Worm (Caenorhabditis elegans) whole organism, L1 larva: ENCODE results near the gene clec-186.
A peak's percentile ranks its signal among the peaks of the same experiment; 100 is the strongest.

Source experiments
- F16B12.6 ChIP-seq: fragments of 150-350 bp; optimal IDR thresholded peaks from 2 replicates; lab custom pipeline; 2014; ENCODE audit warnings: missing biosample characterization, missing genetic modification characterization
- ama-1 ChIP-seq: fragments of 150-350 bp; optimal IDR thresholded peaks from 2 replicates; lab custom pipeline; 2014
- ceh-82 ChIP-seq, 3 experiments: fragments of 150-350 bp in 1 of 3; sonication (generic microtip) in 2 of 3; optimal IDR thresholded peaks; 2 replicates each; lab custom pipeline; 2014 to 2017; ENCODE audit warnings: missing biosample characterization in 3 of 3, missing genetic modification characterization in 3 of 3
- dpl-1 ChIP-seq, 3 experiments: fragments of 150-350 bp in 2 of 3; sonication (generic microtip) in 1 of 3; optimal IDR thresholded peaks; 2 replicates each; lab custom pipeline; 2014 to 2017; ENCODE audit warnings: missing biosample characterization in 3 of 3, missing genetic modification characterization in 3 of 3, missing genetic modification reagents in 3 of 3
- efl-1 ChIP-seq, 4 experiments: fragments of 150-350 bp; optimal IDR thresholded peaks in 3 of 4; peaks in 1 of 4; 1 replicate in 1 of 4; 2 replicates in 3 of 4; lab custom pipeline; 2014; ENCODE audit warnings: missing biosample characterization in 2 of 4, missing genetic modification characterization in 2 of 4, missing genetic modification reagents in 2 of 4
- egl-27 ChIP-seq, 2 experiments: fragments of 150-350 bp in 1 of 2; sonication (generic microtip); optimal IDR thresholded peaks; 3 replicates each; lab custom pipeline; 2017 to 2018; ENCODE audit warnings: missing biosample characterization in 2 of 2, missing genetic modification characterization in 2 of 2, missing genetic modification reagents in 2 of 2
- elt-3 ChIP-seq, 6 experiments: fragments of 150-350 bp in 1 of 6; sonication (generic microtip); optimal IDR thresholded peaks; 2 replicates each; lab custom pipeline; 2017 to 2018; ENCODE audit warnings: missing biosample characterization in 6 of 6, missing genetic modification characterization in 6 of 6, inconsistent platforms in 1 of 6
- fkh-10 ChIP-seq: sonication (generic microtip); optimal IDR thresholded peaks from 2 replicates; lab custom pipeline; 2017; ENCODE audit warnings: missing biosample characterization, missing genetic modification reagents, missing genetic modification characterization
- lir-3 ChIP-seq: sonication (generic microtip); optimal IDR thresholded peaks from 2 replicates; lab custom pipeline; 2016; ENCODE audit warnings: mild to moderate bottlenecking, missing genetic modification characterization, moderate library complexity, missing compliant biosample characterization; ENCODE audit not compliant: poor library complexity
- nhr-237 ChIP-seq: fragments of 150-350 bp; optimal IDR thresholded peaks from 2 replicates; lab custom pipeline; 2014; ENCODE audit warnings: missing biosample characterization, missing genetic modification characterization
- nhr-77 ChIP-seq: fragments of 150-350 bp; optimal IDR thresholded peaks from 2 replicates; lab custom pipeline; 2014; ENCODE audit warnings: missing biosample characterization, missing genetic modification characterization
- nhr-90 ChIP-seq: sonication (generic microtip); optimal IDR thresholded peaks from 2 replicates; lab custom pipeline; 2016; ENCODE audit warnings: mild to moderate bottlenecking, missing genetic modification characterization, missing compliant biosample characterization; ENCODE audit not compliant: poor library complexity
- unc-62 ChIP-seq: fragments of 150-350 bp; optimal IDR thresholded peaks from 2 replicates; lab custom pipeline; 2014; ENCODE audit warnings: missing biosample characterization, missing genetic modification reagents, missing genetic modification characterization

- no peak for TF ChIP-seq fkh-10 (GFP tag; lab: Kevin White, UChicago)
- TF ChIP-seq dpl-1 (GFP tag; optimal IDR thresholded peaks at IDR 0.05; lab: Kevin White, UChicago): peak; percentile 48 to 71 (median 58)
- no peak for TF ChIP-seq nhr-77
- no peak for TF ChIP-seq ceh-82 (tag; optimal IDR thresholded peaks at IDR 0.05; lab: Kevin White, UChicago)
- TF ChIP-seq unc-62: no peak
- peak; percentile 73 to 84 for TF ChIP-seq efl-1 (optimal IDR thresholded peaks at IDR 0.05; lab: Kevin White, UChicago)
- TF ChIP-seq efl-1 (GFP tag; optimal IDR thresholded peaks at IDR 0.05 in 1 of 2; lab: Kevin White, UChicago): peak; percentile 74 to 97
- no peak for TF ChIP-seq egl-27 (tag; optimal IDR thresholded peaks at IDR 0.05; lab: Kevin White, UChicago)
- no peak for TF ChIP-seq nhr-90 (tag; lab: Kevin White, UChicago)
- TF ChIP-seq lir-3 (tag; lab: Kevin White, UChicago): no peak
- TF ChIP-seq ama-1 (lab: Kevin White, UChicago): no peak
- no peak for TF ChIP-seq F16B12.6 (tag; lab: Kevin White, UChicago)
- no peak for TF ChIP-seq elt-3 (tag; optimal IDR thresholded peaks at IDR 0.05; lab: Kevin White, UChicago)
- no peak for TF ChIP-seq nhr-237 (tag; lab: Kevin White, UChicago)
Measured at ce11 chrIV:12854372-12855114, 11.4 kb upstream of the clec-186 start.
